Worm (Caenorhabditis elegans): ENCODE data around the gene sdz-9.

ce11 chrII:2734735-2735134 is 38.7 kb downstream of the sdz-9 start:
- TF ChIP-seq aly-2 (tag; optimal IDR thresholded peaks at IDR 0.05) (no peak), ctbp-1 (GFP tag; IDR thresholded peaks at IDR 0.05) (no peak), aha-1 (tag) (peak; percentile 70), ZK546.5 (tag; optimal IDR thresholded peaks at IDR 0.05) (no peak), lin-15B (tag; optimal IDR thresholded peaks at IDR 0.05) (no peak), madf-9 (GFP tag; conservative IDR thresholded peaks at IDR 0.05) (no peak), skn-1 (tag; optimal IDR thresholded peaks at IDR 0.05) (no peak), egl-27 (tag; optimal IDR thresholded peaks at IDR 0.05) (no peak), pha-4 (GFP tag; IDR thresholded peaks at IDR 0.05) (no peak), pha-4 (tag; optimal IDR thresholded peaks at IDR 0.05) (no peak), lin-13 (GFP tag; optimal IDR thresholded peaks at IDR 0.05) (no peak)

All from whole organism, L4 larva.